Fruit fly (Drosophila melanogaster): ENCODE data around the gene CG43248.

dm6 chr3L:15526712-15527111 lies 4.6 kb downstream of the CG43248 start, which contains the start of gene CG33985:
- TF ChIP-seq EcR (GFP tag; optimal IDR thresholded peaks at IDR 0.05) (no peak), psq (optimal IDR thresholded peaks at IDR 0.05) (no peak), CG8478 (optimal IDR thresholded peaks at IDR 0.05) (no peak), Dll (optimal IDR thresholded peaks at IDR 0.05) (no peak), usp (GFP tag; optimal IDR thresholded peaks at IDR 0.05) (no peak)
